Worm (Caenorhabditis elegans) whole organism, early embryonic: ENCODE data around the gene ndc-80.

Experiments used
- B0310.2 ChIP-seq: sonication (generic microtip); optimal IDR thresholded peaks from 2 replicates; lab custom pipeline; 2016; ENCODE audit warnings: mild to moderate bottlenecking, missing genetic modification characterization, missing compliant biosample characterization
- F13C5.2 ChIP-seq: sonication (generic microtip); optimal IDR thresholded peaks from 2 replicates; lab custom pipeline; 2017; ENCODE audit warnings: mild to moderate bottlenecking, missing genetic modification characterization, inconsistent platforms, missing compliant biosample characterization
- aly-1 ChIP-seq: sonication (generic microtip); optimal IDR thresholded peaks from 2 replicates; lab custom pipeline; 2016; ENCODE audit warnings: missing genetic modification characterization, missing compliant biosample characterization
- ama-1 ChIP-seq: fragments of 150-350 bp; optimal IDR thresholded peaks from 2 replicates; lab custom pipeline; 2014
- ceh-13 ChIP-seq: fragments of 200-800 bp; sonication (Bioruptor generic); optimal IDR thresholded peaks from 2 replicates; lab custom pipeline; 2018; ENCODE audit warnings: mild to moderate bottlenecking, missing genetic modification characterization, missing compliant biosample characterization
- ceh-36 ChIP-seq: sonication (generic microtip); optimal IDR thresholded peaks from 2 replicates; lab custom pipeline; 2016; ENCODE audit warnings: missing genetic modification characterization, inconsistent platforms, missing compliant biosample characterization
- ets-7 ChIP-seq: sonication (generic microtip); optimal IDR thresholded peaks from 2 replicates; lab custom pipeline; 2016; ENCODE audit warnings: missing genotype, missing genetic modification characterization, missing compliant biosample characterization
- flt-1 ChIP-seq: fragments of 200-800 bp; sonication (Bioruptor generic); IDR thresholded peaks from 2 replicates; pipeline ENCODE4 v1.3.6; 2022; ENCODE audit warnings: missing genetic modification characterization, missing compliant biosample characterization
- hmbx-1 ChIP-seq: sonication (generic microtip); optimal IDR thresholded peaks from 2 replicates; lab custom pipeline; 2016; ENCODE audit warnings: mild to moderate bottlenecking, missing genetic modification characterization, missing compliant biosample characterization
- hmg-4 ChIP-seq: fragments of 200-800 bp; sonication (Bioruptor generic); optimal IDR thresholded peaks from 2 replicates; lab custom pipeline; 2018; ENCODE audit warnings: mild to moderate bottlenecking, missing genetic modification characterization, missing compliant biosample characterization
- hnd-1 ChIP-seq: sonication (generic microtip); optimal IDR thresholded peaks from 2 replicates; lab custom pipeline; 2016; ENCODE audit warnings: missing genetic modification characterization, missing compliant biosample characterization
- pes-1 ChIP-seq: fragments of 200-800 bp; sonication (Bioruptor generic); IDR thresholded peaks from 2 replicates; pipeline ENCODE4 v1.3.6; 2022; ENCODE audit warnings: missing genetic modification reagents, missing genetic modification characterization, missing compliant biosample characterization
- scrt-1 ChIP-seq: fragments of 200-800 bp; sonication (Bioruptor generic); IDR thresholded peaks from 2 replicates; pipeline ENCODE4 v1.3.6; 2022; ENCODE audit warnings: missing genetic modification characterization, missing compliant biosample characterization
- sea-1 ChIP-seq: fragments of 200-800 bp; sonication (Bioruptor generic); conservative IDR thresholded peaks from 2 replicates; pipeline ENCODE4 v1.3.6; 2022; ENCODE audit warnings: missing genetic modification characterization, missing compliant biosample characterization
- tbx-11 ChIP-seq: fragments of 200-800 bp; sonication (Bioruptor generic); IDR thresholded peaks from 2 replicates; pipeline ENCODE4 v1.3.6; 2022; ENCODE audit warnings: missing genetic modification characterization, missing compliant biosample characterization
- tbx-37 ChIP-seq: fragments of 200-800 bp; sonication (Bioruptor generic); conservative IDR thresholded peaks from 2 replicates; pipeline ENCODE4 v1.3.6; 2022; ENCODE audit warnings: missing genetic modification reagents, missing genetic modification characterization, missing compliant biosample characterization
- tra-4 ChIP-seq: sonication (generic microtip); optimal IDR thresholded peaks from 2 replicates; lab custom pipeline; 2017; ENCODE audit warnings: missing genetic modification characterization, missing compliant biosample characterization

Gene ndc-80

ce11 chrIV:10085401-10086187, at the start of gene ndc-80, which contains the start of gene col-2:
TSS of gene ndc-80 (plus strand) at chrIV:10086137.
TSS of gene col-2 (minus strand) at chrIV:10085451.
- TF ChIP-seq F13C5.2 (tag; lab: Kevin White, UChicago) (peak; percentile 48), sea-1 (GFP tag; lab: Robert Waterston, UW) (no peak)

- no peak for TF ChIP-seq ceh-13
- TF ChIP-seq tbx-37, result no peak
- TF ChIP-seq tbx-11 (GFP tag; lab: Robert Waterston, UW), result no peak
- no peak for TF ChIP-seq tra-4 (tag; lab: Kevin White, UChicago)
- no peak for TF ChIP-seq scrt-1 (GFP tag; lab: Robert Waterston, UW)
- TF ChIP-seq sea-1 (GFP tag; lab: Robert Waterston, UW), result no peak
- TF ChIP-seq ets-7 (tag; lab: Kevin White, UChicago), result no peak
- TF ChIP-seq hnd-1 (tag; lab: Kevin White, UChicago), result no peak
- no peak for TF ChIP-seq aly-1 (tag; lab: Kevin White, UChicago)
- no peak for TF ChIP-seq hmg-4 (GFP tag; lab: Kevin White, UChicago)
- no peak for TF ChIP-seq ama-1 (lab: Kevin White, UChicago)
- no peak for TF ChIP-seq ceh-36 (tag; lab: Kevin White, UChicago)
- no peak for TF ChIP-seq F13C5.2 (tag; lab: Kevin White, UChicago)
- no peak for TF ChIP-seq hmbx-1 (tag; lab: Kevin White, UChicago)
These were observed 49.0 kb upstream of the ndc-80 start, which contains the start of gene F44D12.10 for ce11 chrIV:10036966-10037365. TSS of gene F44D12.10 (minus strand) at chrIV:10037066.

- TF ChIP-seq aly-1 (tag; lab: Kevin White, UChicago), result no peak
These were observed 45.1 kb upstream of the ndc-80 start, which contains the start of gene dhs-31 for ce11 chrIV:10040803-10041202. TSS of gene dhs-31 (minus strand) at chrIV:10040903.

ce11 chrIV:10042881-10043280, 43.1 kb upstream of the ndc-80 start, which contains the start of gene frk-1:
TSS of gene frk-1 (plus strand) at chrIV:10043181.
- TF ChIP-seq ceh-13 (no peak), hmbx-1 (tag; lab: Kevin White, UChicago) (no peak), aly-1 (tag; lab: Kevin White, UChicago) (no peak), tbx-37 (no peak), tbx-11 (GFP tag; lab: Robert Waterston, UW) (no peak), flt-1 (GFP tag; lab: Robert Waterston, UW) (no peak), pes-1 (GFP tag; lab: Robert Waterston, UW) (no peak), tra-4 (tag; lab: Kevin White, UChicago) (no peak), scrt-1 (GFP tag; lab: Robert Waterston, UW) (no peak)

- TF ChIP-seq tra-4 (tag; lab: Kevin White, UChicago), result no peak
- TF ChIP-seq ceh-13, result no peak
- no peak for TF ChIP-seq F13C5.2 (tag; lab: Kevin White, UChicago)
- TF ChIP-seq tbx-37, result no peak
- no peak for TF ChIP-seq aly-1 (tag; lab: Kevin White, UChicago)
- TF ChIP-seq ceh-36 (tag; lab: Kevin White, UChicago), result no peak
- no peak for TF ChIP-seq hmbx-1 (tag; lab: Kevin White, UChicago)
- TF ChIP-seq flt-1 (GFP tag; lab: Robert Waterston, UW), result no peak
These were observed 39.9 kb upstream of the ndc-80 start for ce11 chrIV:10046005-10046404.

ce11 chrIV:10047108-10047507, 38.8 kb upstream of the ndc-80 start, which contains the start of gene T04B2.3:
TSS of gene T04B2.3 (plus strand) at chrIV:10047408.
- TF ChIP-seq tbx-11 (GFP tag; lab: Robert Waterston, UW) (no peak), ets-7 (tag; lab: Kevin White, UChicago) (no peak), tbx-37 (no peak), B0310.2 (tag; lab: Kevin White, UChicago) (no peak), ama-1 (lab: Kevin White, UChicago) (no peak), sea-1 (GFP tag; lab: Robert Waterston, UW) (no peak), tra-4 (tag; lab: Kevin White, UChicago) (no peak), ceh-36 (tag; lab: Kevin White, UChicago) (no peak), hmbx-1 (tag; lab: Kevin White, UChicago) (no peak), aly-1 (tag; lab: Kevin White, UChicago) (no peak), pes-1 (GFP tag; lab: Robert Waterston, UW) (no peak), hmg-4 (GFP tag; lab: Kevin White, UChicago) (no peak), flt-1 (GFP tag; lab: Robert Waterston, UW) (no peak), F13C5.2 (tag; lab: Kevin White, UChicago) (no peak), hnd-1 (tag; lab: Kevin White, UChicago) (no peak), scrt-1 (GFP tag; lab: Robert Waterston, UW) (no peak), ceh-13 (no peak)

ce11 chrIV:10048268-10048667, 37.7 kb upstream of the ndc-80 start:
- TF ChIP-seq flt-1 (GFP tag; lab: Robert Waterston, UW) (no peak), ceh-36 (tag; lab: Kevin White, UChicago) (no peak), hmbx-1 (tag; lab: Kevin White, UChicago) (no peak), aly-1 (tag; lab: Kevin White, UChicago) (no peak), pes-1 (GFP tag; lab: Robert Waterston, UW) (no peak), F13C5.2 (tag; lab: Kevin White, UChicago) (no peak), hmg-4 (GFP tag; lab: Kevin White, UChicago) (no peak), B0310.2 (tag; lab: Kevin White, UChicago) (no peak), sea-1 (GFP tag; lab: Robert Waterston, UW) (no peak), ama-1 (lab: Kevin White, UChicago) (no peak), hnd-1 (tag; lab: Kevin White, UChicago) (no peak), tbx-11 (GFP tag; lab: Robert Waterston, UW) (no peak)
